Worm (Caenorhabditis elegans) whole organism, L2 larva: ENCODE results near the gene nhr-70.

Experiments
- C34F6.9 ChIP-seq: fragments of 150-350 bp; optimal IDR thresholded peaks from 2 replicates; lab custom pipeline; 2014; ENCODE audit warnings: missing biosample characterization, missing genetic modification characterization
- F13H6.1 ChIP-seq: sonication (generic microtip); optimal IDR thresholded peaks from 2 replicates; lab custom pipeline; 2016; ENCODE audit warnings: missing genetic modification characterization, missing compliant biosample characterization
- R02D3.7 ChIP-seq: fragments of 150-350 bp; optimal IDR thresholded peaks from 2 replicates; lab custom pipeline; 2014; ENCODE audit warnings: missing biosample characterization, missing genetic modification characterization
- Y55F3AM.14 ChIP-seq: fragments of 200-800 bp; sonication (Bioruptor generic); optimal IDR thresholded peaks from 2 replicates; lab custom pipeline; 2018; ENCODE audit warnings: mild to moderate bottlenecking, missing genetic modification characterization, missing compliant biosample characterization
- ZK546.5 ChIP-seq: sonication (generic microtip); optimal IDR thresholded peaks from 2 replicates; lab custom pipeline; 2017; ENCODE audit warnings: missing biosample characterization, missing genetic modification characterization
- alr-1 ChIP-seq: fragments of 150-350 bp; optimal IDR thresholded peaks from 2 replicates; lab custom pipeline; 2014; ENCODE audit warnings: missing biosample characterization, missing genetic modification characterization
- aly-2 ChIP-seq: fragments of 150-350 bp; optimal IDR thresholded peaks from 2 replicates; lab custom pipeline; 2014; ENCODE audit warnings: missing biosample characterization, missing genetic modification characterization
- ama-1 ChIP-seq: fragments of 150-350 bp; optimal IDR thresholded peaks from 2 replicates; lab custom pipeline; 2018; ENCODE audit warnings: inconsistent platforms
- blmp-1 ChIP-seq: sonication (generic microtip); optimal IDR thresholded peaks from 2 replicates; lab custom pipeline; 2017; ENCODE audit warnings: missing genetic modification characterization, mild to moderate bottlenecking, missing compliant biosample characterization, antibody characterized with exemption, moderate library complexity; ENCODE audit not compliant: insufficient read depth
- ceh-16 ChIP-seq: fragments of 150-350 bp; optimal IDR thresholded peaks from 2 replicates; lab custom pipeline; 2014; ENCODE audit warnings: missing biosample characterization, missing genetic modification characterization
- ceh-82 ChIP-seq: fragments of 150-350 bp; optimal IDR thresholded peaks from 2 replicates; lab custom pipeline; 2014; ENCODE audit warnings: missing biosample characterization, missing genetic modification characterization
- crh-2 ChIP-seq: sonication (generic microtip); optimal IDR thresholded peaks from 2 replicates; lab custom pipeline; 2017; ENCODE audit warnings: missing biosample characterization, missing genetic modification characterization
- gmeb-1 ChIP-seq: fragments of 150-350 bp; optimal IDR thresholded peaks from 2 replicates; lab custom pipeline; 2014; ENCODE audit warnings: missing biosample characterization, missing genetic modification characterization
- lin-13 ChIP-seq: fragments of 150-350 bp; optimal IDR thresholded peaks from 2 replicates; lab custom pipeline; 2014; ENCODE audit warnings: missing biosample characterization, missing genetic modification reagents, missing genetic modification characterization
- lin-39 ChIP-seq: fragments of 150-350 bp; optimal IDR thresholded peaks from 2 replicates; lab custom pipeline; 2014; ENCODE audit warnings: missing biosample characterization, missing genetic modification reagents, missing genetic modification characterization
- lsy-2 ChIP-seq, 2 experiments: fragments of 150-350 bp in 1 of 2; sonication (generic microtip) in 1 of 2; optimal IDR thresholded peaks; 2 replicates each; lab custom pipeline; 2014 to 2017; ENCODE audit warnings: missing biosample characterization in 2 of 2, missing genetic modification characterization in 2 of 2
- mab-5 ChIP-seq: fragments of 150-350 bp; optimal IDR thresholded peaks from 2 replicates; lab custom pipeline; 2014; ENCODE audit warnings: missing biosample characterization, missing genetic modification characterization
- mbf-1 ChIP-seq: sonication (generic microtip); optimal IDR thresholded peaks from 2 replicates; lab custom pipeline; 2017; ENCODE audit warnings: missing biosample characterization, missing genetic modification characterization
- mdl-1 ChIP-seq, 2 experiments: fragments of 150-350 bp in 1 of 2; sonication (generic microtip) in 1 of 2; optimal IDR thresholded peaks; 2 replicates each; lab custom pipeline; 2017; ENCODE audit warnings: missing biosample characterization in 2 of 2, missing genetic modification characterization in 2 of 2
- nhr-10 ChIP-seq: sonication (generic microtip); optimal IDR thresholded peaks from 2 replicates; lab custom pipeline; 2017; ENCODE audit warnings: missing biosample characterization, missing genetic modification characterization
- nhr-11 ChIP-seq: fragments of 150-350 bp; optimal IDR thresholded peaks from 2 replicates; lab custom pipeline; 2014; ENCODE audit warnings: missing biosample characterization, missing genetic modification characterization
- nhr-12 ChIP-seq: fragments of 150-350 bp; optimal IDR thresholded peaks from 2 replicates; lab custom pipeline; 2014; ENCODE audit warnings: missing biosample characterization, missing genetic modification characterization
- nhr-129 ChIP-seq: fragments of 150-350 bp; optimal IDR thresholded peaks from 2 replicates; lab custom pipeline; 2014; ENCODE audit warnings: missing biosample characterization, missing genetic modification characterization
- nhr-21 ChIP-seq: fragments of 150-350 bp; optimal IDR thresholded peaks from 2 replicates; lab custom pipeline; 2014; ENCODE audit warnings: missing biosample characterization, missing genetic modification characterization
- nhr-23 ChIP-seq: fragments of 150-350 bp; optimal IDR thresholded peaks from 2 replicates; lab custom pipeline; 2014; ENCODE audit warnings: missing biosample characterization, missing genetic modification reagents, missing genetic modification characterization
- nhr-25 ChIP-seq: fragments of 150-350 bp; sonication (generic microtip); optimal IDR thresholded peaks from 3 replicates; lab custom pipeline; 2014; ENCODE audit warnings: missing biosample characterization, missing genetic modification characterization
- nhr-77 ChIP-seq: fragments of 150-350 bp; optimal IDR thresholded peaks from 2 replicates; lab custom pipeline; 2014; ENCODE audit warnings: missing biosample characterization, missing genetic modification characterization
- peb-1 ChIP-seq: fragments of 150-350 bp; optimal IDR thresholded peaks from 2 replicates; lab custom pipeline; 2014; ENCODE audit warnings: missing biosample characterization, missing genetic modification characterization
- sem-4 ChIP-seq: fragments of 150-350 bp; optimal IDR thresholded peaks from 2 replicates; lab custom pipeline; 2014; ENCODE audit warnings: missing biosample characterization, missing genetic modification reagents, missing genetic modification characterization
- skn-1 ChIP-seq: sonication (generic microtip); optimal IDR thresholded peaks from 2 replicates; lab custom pipeline; 2017; ENCODE audit warnings: missing biosample characterization, missing genetic modification characterization
- sma-3 ChIP-seq: sonication (generic microtip); optimal IDR thresholded peaks from 2 replicates; lab custom pipeline; 2016; ENCODE audit warnings: missing genetic modification reagents, missing genetic modification characterization, missing compliant biosample characterization
- sma-9 ChIP-seq, 2 experiments: fragments of 150-350 bp in 1 of 2; sonication (generic microtip) in 1 of 2; optimal IDR thresholded peaks; 2 replicates each; lab custom pipeline; 2014 to 2016; ENCODE audit warnings: missing genetic modification characterization in 2 of 2, mild to moderate bottlenecking in 1 of 2, missing biosample characterization in 1 of 2, missing compliant biosample characterization in 1 of 2, missing genetic modification reagents in 1 of 2, moderate library complexity in 1 of 2
- unc-39 ChIP-seq: fragments of 150-350 bp; optimal IDR thresholded peaks from 2 replicates; lab custom pipeline; 2014; ENCODE audit warnings: missing biosample characterization, missing genetic modification characterization
- unc-55 ChIP-seq: fragments of 150-350 bp; sonication (generic microtip); optimal IDR thresholded peaks from 3 replicates; lab custom pipeline; 2014; ENCODE audit warnings: missing biosample characterization, missing genetic modification reagents, missing genetic modification characterization
- unc-62 ChIP-seq: fragments of 150-350 bp; optimal IDR thresholded peaks from 2 replicates; lab custom pipeline; 2014; ENCODE audit warnings: missing biosample characterization, missing genetic modification reagents, missing genetic modification characterization
- zag-1 ChIP-seq: fragments of 150-350 bp; optimal IDR thresholded peaks from 2 replicates; lab custom pipeline; 2014; ENCODE audit warnings: missing biosample characterization, missing genetic modification characterization
- ztf-1 ChIP-seq: fragments of 200-800 bp; sonication (Bioruptor generic); conservative IDR thresholded peaks from 2 replicates; pipeline ENCODE4 v1.3.6; 2022; ENCODE audit warnings: missing genetic modification characterization, missing compliant biosample characterization
- ztf-11 ChIP-seq: sonication (generic microtip); optimal IDR thresholded peaks from 2 replicates; lab custom pipeline; 2017; ENCODE audit warnings: missing biosample characterization, missing genetic modification characterization
- ztf-4 ChIP-seq: fragments of 150-350 bp; optimal IDR thresholded peaks from 2 replicates; lab custom pipeline; 2014; ENCODE audit warnings: missing biosample characterization, missing genetic modification characterization

The nhr-70 gene

ce11 chrV:18637544-18638366 is 21.4 kb downstream of the nhr-70 start:
- TF ChIP-seq nhr-21 (tag; lab: Kevin White, UChicago) (peak; percentile 6), ZK546.5 (no peak), gmeb-1 (tag; lab: Kevin White, UChicago) (peak; percentile 11), sma-3 (GFP tag; lab: Kevin White, UChicago) (peak; percentile 58), ceh-82 (no peak), zag-1 (tag; lab: Kevin White, UChicago) (no peak), R02D3.7 (tag; lab: Kevin White, UChicago) (no peak), sem-4 (tag; lab: Kevin White, UChicago) (no peak), nhr-129 (tag; lab: Kevin White, UChicago) (peak; percentile 22), ama-1 (lab: Kevin White, UChicago) (peak; percentile 69), nhr-25 (peak; percentile 36), ztf-11 (tag; lab: Kevin White, UChicago) (no peak)

ce11 chrV:18638367-18638873 is 22.0 kb downstream of the nhr-70 start, which contains the start of gene col-42:
Gene col-42, plus strand, starts transcription at chrV:18638484.
- TF ChIP-seq lin-39 (tag; lab: Kevin White, UChicago) (no peak), nhr-10 (tag; lab: Kevin White, UChicago) (no peak), ztf-4 (tag; lab: Kevin White, UChicago) (no peak), skn-1 (no peak), ZK546.5 (no peak), ztf-11 (tag; lab: Kevin White, UChicago) (no peak), sma-3 (GFP tag; lab: Kevin White, UChicago) (peak; percentile 34), ceh-16 (tag; lab: Kevin White, UChicago) (peak; percentile 0), lin-13 (GFP tag; lab: Kevin White, UChicago) (no peak), crh-2 (tag; lab: Kevin White, UChicago) (no peak), aly-2 (tag; lab: Kevin White, UChicago) (no peak), gmeb-1 (tag; lab: Kevin White, UChicago) (no peak)

DNA sequence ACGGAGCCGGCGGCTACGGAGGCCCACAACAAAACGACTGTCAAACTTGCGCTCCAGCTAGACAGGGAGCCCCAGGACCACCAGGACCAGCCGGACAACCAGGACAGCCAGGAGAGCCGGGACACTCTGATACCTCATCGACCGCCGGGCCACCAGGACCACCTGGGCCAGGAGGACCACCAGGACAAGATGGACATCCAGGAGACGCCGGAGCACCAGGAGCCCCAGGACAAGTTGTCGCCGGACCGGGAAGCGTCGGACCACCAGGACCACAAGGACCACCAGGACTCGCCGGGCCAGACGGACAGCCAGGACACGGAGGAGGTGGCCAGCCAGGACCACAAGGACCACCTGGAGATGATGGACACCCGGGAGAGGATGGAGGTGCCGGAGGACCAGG is 22.7 kb downstream of the nhr-70 start:
- no peak for TF ChIP-seq C34F6.9 (tag; lab: Kevin White, UChicago)
- no peak for TF ChIP-seq crh-2 (tag; lab: Kevin White, UChicago)
- TF ChIP-seq nhr-11 (tag; lab: Kevin White, UChicago), result no peak
- TF ChIP-seq nhr-12 (tag; lab: Kevin White, UChicago), result no peak
- no peak for TF ChIP-seq ZK546.5
- no peak for TF ChIP-seq sma-9 (GFP tag; optimal IDR thresholded peaks at IDR 0.05; lab: Kevin White, UChicago)
- TF ChIP-seq sma-9 (tag; optimal IDR thresholded peaks at IDR 0.05; lab: Kevin White, UChicago), result no peak
- TF ChIP-seq gmeb-1 (tag; lab: Kevin White, UChicago), result no peak
- no peak for TF ChIP-seq ceh-16 (tag; lab: Kevin White, UChicago)
- no peak for TF ChIP-seq nhr-77 (tag; lab: Kevin White, UChicago)
- TF ChIP-seq aly-2 (tag; lab: Kevin White, UChicago), result no peak
- no peak for TF ChIP-seq unc-62 (GFP tag; lab: Kevin White, UChicago)
- TF ChIP-seq nhr-25, result no peak
- TF ChIP-seq nhr-23, result no peak
- no peak for TF ChIP-seq sem-4 (tag; lab: Kevin White, UChicago)
- no peak for TF ChIP-seq nhr-129 (tag; lab: Kevin White, UChicago)
- TF ChIP-seq nhr-21 (tag; lab: Kevin White, UChicago), result no peak
- no peak for TF ChIP-seq blmp-1 (tag; lab: Kevin White, UChicago)
- TF ChIP-seq Y55F3AM.14 (GFP tag; lab: Kevin White, UChicago), result no peak
- TF ChIP-seq, all 48 proteins: peak for 0

DNA sequence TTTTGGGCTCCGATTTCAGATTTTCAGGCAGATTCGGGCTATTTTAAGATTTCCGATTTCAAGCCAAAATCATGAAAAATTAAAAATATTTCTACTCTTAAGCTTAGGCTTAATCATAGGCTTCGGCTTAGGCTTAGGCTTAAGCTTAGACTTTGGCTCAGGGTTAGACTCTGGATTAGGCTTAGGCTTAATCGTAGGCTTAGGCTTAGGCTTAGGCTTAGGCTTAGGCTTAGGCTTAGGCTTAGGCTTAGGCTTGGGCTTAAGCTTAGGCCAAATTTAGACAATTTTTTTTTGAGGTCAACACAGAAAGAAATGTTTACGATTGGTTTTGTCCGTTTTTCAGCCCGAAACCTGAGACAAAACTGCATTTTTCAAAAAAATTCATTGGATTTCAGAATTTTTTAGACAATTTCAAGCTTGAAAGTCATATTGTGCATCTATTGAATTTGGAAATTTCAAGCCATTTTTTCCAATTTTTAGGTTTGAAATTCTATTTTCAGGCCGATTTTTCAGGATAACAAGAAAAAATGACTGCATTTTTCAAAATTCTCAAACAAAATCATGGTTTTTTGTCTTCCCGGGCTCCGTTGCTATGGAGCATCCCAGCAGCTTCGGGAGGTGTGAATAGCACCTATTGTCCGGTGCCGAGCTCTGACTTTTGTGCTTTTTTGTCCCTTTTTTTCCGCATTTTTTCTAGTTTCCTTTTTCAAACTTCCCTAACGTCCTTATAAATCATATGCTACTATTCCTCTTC is 23.4 kb downstream of the nhr-70 start, which contains the start of gene egas-1:
Gene egas-1 (plus strand): TSS at position 704 of the 754 bp plus-strand sequence.
- no peak for TF ChIP-seq lin-39 (tag; lab: Kevin White, UChicago)
- peak; percentile 23 for TF ChIP-seq lin-13 (GFP tag; lab: Kevin White, UChicago)
- TF ChIP-seq aly-2 (tag; lab: Kevin White, UChicago), result no peak
- peak; percentile 83 for TF ChIP-seq ama-1 (lab: Kevin White, UChicago)
- no peak for TF ChIP-seq R02D3.7 (tag; lab: Kevin White, UChicago)
- no peak for TF ChIP-seq ztf-1 (GFP tag; lab: Robert Waterston, UW)
- no peak for TF ChIP-seq peb-1
- TF ChIP-seq lsy-2 (tag; optimal IDR thresholded peaks at IDR 0.05; lab: Kevin White, UChicago), result peak in 1 of 2 experiments; percentile 1
- TF ChIP-seq unc-39 (tag; lab: Kevin White, UChicago), result no peak
- TF ChIP-seq alr-1 (tag; lab: Kevin White, UChicago), result no peak
- no peak for TF ChIP-seq ztf-11 (tag; lab: Kevin White, UChicago)
- TF ChIP-seq ceh-82, result no peak
- no peak for TF ChIP-seq mdl-1 (tag; optimal IDR thresholded peaks at IDR 0.05; lab: Kevin White, UChicago)
- TF ChIP-seq nhr-23, result no peak
- TF ChIP-seq unc-55 (GFP tag; lab: Kevin White, UChicago), result no peak
- no peak for TF ChIP-seq mab-5 (tag; lab: Kevin White, UChicago)
- no peak for TF ChIP-seq ZK546.5
- no peak for TF ChIP-seq sma-9 (GFP tag; optimal IDR thresholded peaks at IDR 0.05; lab: Kevin White, UChicago)
- TF ChIP-seq sma-9 (tag; optimal IDR thresholded peaks at IDR 0.05; lab: Kevin White, UChicago), result no peak
- peak; percentile 58 for TF ChIP-seq sma-3 (GFP tag; lab: Kevin White, UChicago)
- TF ChIP-seq sem-4 (tag; lab: Kevin White, UChicago), result no peak
- TF ChIP-seq F13H6.1 (tag; lab: Kevin White, UChicago), result no peak
- TF ChIP-seq nhr-12 (tag; lab: Kevin White, UChicago), result no peak
- no peak for TF ChIP-seq nhr-129 (tag; lab: Kevin White, UChicago)
- no peak for TF ChIP-seq crh-2 (tag; lab: Kevin White, UChicago)
- no peak for TF ChIP-seq mbf-1 (tag; lab: Kevin White, UChicago)
